Fruit fly (Drosophila melanogaster) whole organism, wandering third instar larva: ENCODE data around the gene CG9674.

Source experiments
- Hr78 ChIP-seq: fragments of >200 bp; optimal IDR thresholded peaks from 2 replicates; lab custom pipeline; 2017; ENCODE audit warnings: missing biosample characterization, missing genetic modification characterization
- Hr83 ChIP-seq: fragments of 200-300 bp; sonication (Bioruptor generic); optimal IDR thresholded peaks from 2 replicates; lab custom pipeline; 2016; ENCODE audit warnings: missing biosample characterization, mild to moderate bottlenecking, missing genetic modification characterization, moderate library complexity; ENCODE audit not compliant: poor library complexity, severe bottlenecking
- Myc ChIP-seq: fragments of >200 bp; optimal IDR thresholded peaks from 2 replicates; lab custom pipeline; 2017
- N ChIP-seq: fragments of >200 bp; optimal IDR thresholded peaks from 2 replicates; lab custom pipeline; 2018; ENCODE audit warnings: missing biosample characterization, missing external identifiers, missing genetic modification characterization
- Sp1 ChIP-seq: fragments of 200-800 bp; sonication (Bioruptor generic); optimal IDR thresholded peaks from 3 replicates; lab custom pipeline; 2019; ENCODE audit warnings: missing biosample characterization, mild to moderate bottlenecking, missing genetic modification characterization, moderate library complexity
- h ChIP-seq: fragments of 200-800 bp; sonication (Bioruptor generic); optimal IDR thresholded peaks from 3 replicates; lab custom pipeline; 2016; ENCODE audit warnings: missing biosample characterization, mild to moderate bottlenecking, missing genetic modification characterization

- TF ChIP-seq Hr83 (GFP tag; lab: Kevin White, UChicago) (no peak), N (GFP tag; lab: Kevin White, UChicago) (no peak), Sp1 (GFP tag; lab: Kevin White, UChicago) (no peak), Hr78 (no peak), h (GFP tag; lab: Kevin White, UChicago) (no peak), Myc (no peak)
Measured at dm6 chr3L:16813984-16814383, 6.5 kb upstream of the CG9674 start.
